Worm (Caenorhabditis elegans) whole organism, L2 larva: ENCODE results near the gene T22C8.1.

Source experiments
- C34F6.9 ChIP-seq: fragments of 150-350 bp; optimal IDR thresholded peaks from 2 replicates; lab custom pipeline; 2014; ENCODE audit warnings: missing biosample characterization, missing genetic modification characterization
- R02D3.7 ChIP-seq: fragments of 150-350 bp; optimal IDR thresholded peaks from 2 replicates; lab custom pipeline; 2014; ENCODE audit warnings: missing biosample characterization, missing genetic modification characterization
- Y55F3AM.14 ChIP-seq: fragments of 200-800 bp; sonication (Bioruptor generic); optimal IDR thresholded peaks from 2 replicates; lab custom pipeline; 2018; ENCODE audit warnings: mild to moderate bottlenecking, missing genetic modification characterization, missing compliant biosample characterization
- alr-1 ChIP-seq: fragments of 150-350 bp; optimal IDR thresholded peaks from 2 replicates; lab custom pipeline; 2014; ENCODE audit warnings: missing biosample characterization, missing genetic modification characterization
- ama-1 ChIP-seq: fragments of 150-350 bp; optimal IDR thresholded peaks from 2 replicates; lab custom pipeline; 2018; ENCODE audit warnings: inconsistent platforms
- blmp-1 ChIP-seq: sonication (generic microtip); optimal IDR thresholded peaks from 2 replicates; lab custom pipeline; 2017; ENCODE audit warnings: missing genetic modification characterization, mild to moderate bottlenecking, missing compliant biosample characterization, antibody characterized with exemption, moderate library complexity; ENCODE audit not compliant: insufficient read depth
- ceh-16 ChIP-seq: fragments of 150-350 bp; optimal IDR thresholded peaks from 2 replicates; lab custom pipeline; 2014; ENCODE audit warnings: missing biosample characterization, missing genetic modification characterization
- ceh-82 ChIP-seq: fragments of 150-350 bp; optimal IDR thresholded peaks from 2 replicates; lab custom pipeline; 2014; ENCODE audit warnings: missing biosample characterization, missing genetic modification characterization
- crh-2 ChIP-seq: sonication (generic microtip); optimal IDR thresholded peaks from 2 replicates; lab custom pipeline; 2017; ENCODE audit warnings: missing biosample characterization, missing genetic modification characterization
- elt-3 ChIP-seq: sonication (generic microtip); optimal IDR thresholded peaks from 2 replicates; lab custom pipeline; 2017; ENCODE audit warnings: missing biosample characterization, missing genetic modification characterization
- fos-1 ChIP-seq: fragments of 150-350 bp; optimal IDR thresholded peaks from 2 replicates; lab custom pipeline; 2014; ENCODE audit warnings: missing biosample characterization, missing genetic modification characterization
- gmeb-1 ChIP-seq: fragments of 150-350 bp; optimal IDR thresholded peaks from 2 replicates; lab custom pipeline; 2014; ENCODE audit warnings: missing biosample characterization, missing genetic modification characterization
- lin-11 ChIP-seq: fragments of 150-350 bp; sonication (generic microtip); optimal IDR thresholded peaks from 2 replicates; lab custom pipeline; 2014; ENCODE audit warnings: missing biosample characterization, missing genetic modification characterization, inconsistent platforms, mixed read lengths
- lin-39 ChIP-seq: fragments of 150-350 bp; optimal IDR thresholded peaks from 2 replicates; lab custom pipeline; 2014; ENCODE audit warnings: missing biosample characterization, missing genetic modification reagents, missing genetic modification characterization
- mab-5 ChIP-seq: fragments of 150-350 bp; optimal IDR thresholded peaks from 2 replicates; lab custom pipeline; 2014; ENCODE audit warnings: missing biosample characterization, missing genetic modification characterization
- mbf-1 ChIP-seq: sonication (generic microtip); optimal IDR thresholded peaks from 2 replicates; lab custom pipeline; 2017; ENCODE audit warnings: missing biosample characterization, missing genetic modification characterization
- nhr-10 ChIP-seq: sonication (generic microtip); optimal IDR thresholded peaks from 2 replicates; lab custom pipeline; 2017; ENCODE audit warnings: missing biosample characterization, missing genetic modification characterization
- nhr-11 ChIP-seq: fragments of 150-350 bp; optimal IDR thresholded peaks from 2 replicates; lab custom pipeline; 2014; ENCODE audit warnings: missing biosample characterization, missing genetic modification characterization
- nhr-12 ChIP-seq: fragments of 150-350 bp; optimal IDR thresholded peaks from 2 replicates; lab custom pipeline; 2014; ENCODE audit warnings: missing biosample characterization, missing genetic modification characterization
- nhr-23 ChIP-seq: fragments of 150-350 bp; optimal IDR thresholded peaks from 2 replicates; lab custom pipeline; 2014; ENCODE audit warnings: missing biosample characterization, missing genetic modification reagents, missing genetic modification characterization
- nhr-6 ChIP-seq: fragments of 150-350 bp; optimal IDR thresholded peaks from 2 replicates; lab custom pipeline; 2014; ENCODE audit warnings: missing biosample characterization, missing genetic modification characterization
- nhr-77 ChIP-seq: fragments of 150-350 bp; optimal IDR thresholded peaks from 2 replicates; lab custom pipeline; 2014; ENCODE audit warnings: missing biosample characterization, missing genetic modification characterization
- peb-1 ChIP-seq: fragments of 150-350 bp; optimal IDR thresholded peaks from 2 replicates; lab custom pipeline; 2014; ENCODE audit warnings: missing biosample characterization, missing genetic modification characterization
- sem-4 ChIP-seq: fragments of 150-350 bp; optimal IDR thresholded peaks from 2 replicates; lab custom pipeline; 2014; ENCODE audit warnings: missing biosample characterization, missing genetic modification reagents, missing genetic modification characterization
- skn-1 ChIP-seq: sonication (generic microtip); optimal IDR thresholded peaks from 2 replicates; lab custom pipeline; 2017; ENCODE audit warnings: missing biosample characterization, missing genetic modification characterization
- sma-9 ChIP-seq, 2 experiments: fragments of 150-350 bp in 1 of 2; sonication (generic microtip) in 1 of 2; optimal IDR thresholded peaks; 2 replicates each; lab custom pipeline; 2014 to 2016; ENCODE audit warnings: missing genetic modification characterization in 2 of 2, mild to moderate bottlenecking in 1 of 2, missing biosample characterization in 1 of 2, missing compliant biosample characterization in 1 of 2, missing genetic modification reagents in 1 of 2, moderate library complexity in 1 of 2
- snpc-4 ChIP-seq: fragments of 150-350 bp; optimal IDR thresholded peaks from 2 replicates; lab custom pipeline; 2014; ENCODE audit warnings: missing biosample characterization, missing genetic modification characterization
- unc-39 ChIP-seq: fragments of 150-350 bp; optimal IDR thresholded peaks from 2 replicates; lab custom pipeline; 2014; ENCODE audit warnings: missing biosample characterization, missing genetic modification characterization
- unc-62 ChIP-seq: fragments of 150-350 bp; optimal IDR thresholded peaks from 2 replicates; lab custom pipeline; 2014; ENCODE audit warnings: missing biosample characterization, missing genetic modification reagents, missing genetic modification characterization
- zag-1 ChIP-seq: fragments of 150-350 bp; optimal IDR thresholded peaks from 2 replicates; lab custom pipeline; 2014; ENCODE audit warnings: missing biosample characterization, missing genetic modification characterization
- ztf-1 ChIP-seq: fragments of 200-800 bp; sonication (Bioruptor generic); conservative IDR thresholded peaks from 2 replicates; pipeline ENCODE4 v1.3.6; 2022; ENCODE audit warnings: missing genetic modification characterization, missing compliant biosample characterization
- ztf-11 ChIP-seq: sonication (generic microtip); optimal IDR thresholded peaks from 2 replicates; lab custom pipeline; 2017; ENCODE audit warnings: missing biosample characterization, missing genetic modification characterization
- ztf-4 ChIP-seq: fragments of 150-350 bp; optimal IDR thresholded peaks from 2 replicates; lab custom pipeline; 2014; ENCODE audit warnings: missing biosample characterization, missing genetic modification characterization

T22C8.1 gene

DNA sequence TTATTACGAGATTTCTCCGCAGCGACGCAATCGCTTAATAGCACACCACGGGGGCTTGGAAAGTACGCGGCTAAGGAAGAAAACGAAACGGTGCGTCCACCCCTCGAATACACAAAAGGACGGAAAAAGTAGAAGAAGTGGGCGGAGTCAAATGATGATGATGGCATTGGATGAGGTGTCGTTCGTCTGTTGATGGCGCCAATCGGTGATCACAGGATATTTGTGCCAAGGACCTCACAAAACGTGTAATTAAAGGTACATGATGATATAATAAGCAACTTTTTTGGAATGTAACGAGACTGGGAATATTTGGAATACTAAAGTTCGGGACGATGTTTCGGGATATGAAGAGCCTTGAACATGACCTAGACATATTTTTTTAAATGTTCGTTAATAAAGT lies 21.8 kb downstream of the T22C8.1 start, which contains the start of gene cutl-12:
Gene cutl-12 (minus strand): TSS at position 101 of the 400 bp plus-strand sequence.
- TF ChIP-seq nhr-11 (tag; lab: Kevin White, UChicago) (no peak), skn-1 (tag; lab: Kevin White, UChicago) (no peak), nhr-12 (no peak), mab-5 (tag; lab: Kevin White, UChicago) (no peak)

DNA sequence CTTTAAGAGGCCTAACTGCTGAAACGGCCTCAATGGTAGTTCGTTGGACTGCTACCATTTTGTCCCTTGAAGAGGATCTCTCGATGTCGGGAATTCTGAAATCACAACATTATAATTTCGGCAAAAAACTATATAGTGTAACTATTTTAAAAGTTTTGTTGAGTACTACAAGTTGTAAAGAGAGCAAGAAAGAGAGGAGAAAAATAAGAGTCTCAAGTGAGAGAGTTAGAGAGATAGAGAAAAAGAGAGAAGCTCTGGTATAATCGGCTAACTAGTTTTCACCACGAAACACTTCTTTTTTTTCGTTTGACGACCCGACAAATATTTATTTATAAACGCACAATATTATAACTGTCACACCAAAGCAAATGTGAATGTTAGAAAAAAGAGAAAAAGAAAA lies 25.0 kb downstream of the T22C8.1 start, which contains the start of gene vab-9:
Gene vab-9 (minus strand): TSS at position 101 of the 400 bp plus-strand sequence.
- TF ChIP-seq unc-62 (no peak), sma-9 (GFP tag; optimal IDR thresholded peaks at IDR 0.05; lab: Kevin White, UChicago) (no peak), sma-9 (tag; optimal IDR thresholded peaks at IDR 0.05; lab: Kevin White, UChicago) (no peak), lin-11 (no peak), ztf-4 (no peak), ztf-11 (no peak), Y55F3AM.14 (GFP tag; lab: Kevin White, UChicago) (no peak), nhr-77 (tag; lab: Kevin White, UChicago) (no peak), gmeb-1 (tag; lab: Kevin White, UChicago) (no peak), zag-1 (tag; lab: Kevin White, UChicago) (no peak), ama-1 (no peak), nhr-11 (tag; lab: Kevin White, UChicago) (no peak), ceh-16 (tag; lab: Kevin White, UChicago) (no peak), skn-1 (tag; lab: Kevin White, UChicago) (no peak), unc-39 (tag; lab: Kevin White, UChicago) (no peak), nhr-23 (tag; lab: Kevin White, UChicago) (no peak)

ce11 chrII:8639553-8639952 lies 27.0 kb downstream of the T22C8.1 start:
- TF ChIP-seq sem-4, result no peak
- no peak for TF ChIP-seq ceh-16 (tag; lab: Kevin White, UChicago)
- TF ChIP-seq fos-1, result no peak
- no peak for TF ChIP-seq snpc-4 (tag; lab: Kevin White, UChicago)
- TF ChIP-seq ama-1, result no peak
- no peak for TF ChIP-seq R02D3.7 (tag; lab: Kevin White, UChicago)
- no peak for TF ChIP-seq lin-11
- no peak for TF ChIP-seq ztf-1 (GFP tag; lab: Robert Waterston, UW)
- TF ChIP-seq nhr-6 (tag; lab: Kevin White, UChicago), result no peak
- no peak for TF ChIP-seq peb-1 (tag; lab: Kevin White, UChicago)
- no peak for TF ChIP-seq unc-39 (tag; lab: Kevin White, UChicago)
- TF ChIP-seq alr-1 (tag; lab: Kevin White, UChicago), result no peak
- TF ChIP-seq blmp-1, result no peak

DNA sequence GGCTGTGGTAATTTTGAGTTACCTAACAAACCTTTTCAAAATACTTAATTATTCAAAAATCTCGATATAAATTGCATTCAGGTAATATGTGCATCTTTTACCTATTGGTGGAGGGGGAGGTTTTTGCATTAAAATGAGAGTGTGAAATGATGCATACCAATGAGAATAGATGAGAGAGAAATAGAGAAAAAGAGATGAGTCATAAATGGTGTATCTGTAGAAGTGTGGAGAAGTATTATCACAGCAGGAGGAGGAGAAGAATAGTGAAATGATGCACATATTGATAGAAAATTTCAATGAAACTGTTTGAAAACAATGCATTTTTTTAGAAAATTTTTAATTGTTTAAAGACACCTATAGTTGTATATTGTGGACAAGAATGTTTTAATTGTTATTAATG lies 27.9 kb downstream of the T22C8.1 start:
- TF ChIP-seq nhr-10, result no peak
- peak; percentile 84 for TF ChIP-seq fos-1
- no peak for TF ChIP-seq nhr-6 (tag; lab: Kevin White, UChicago)
- no peak for TF ChIP-seq elt-3 (tag; lab: Kevin White, UChicago)
- peak; percentile 5 for TF ChIP-seq C34F6.9 (tag; lab: Kevin White, UChicago)
- TF ChIP-seq nhr-11 (tag; lab: Kevin White, UChicago), result no peak
- peak; percentile 24 for TF ChIP-seq crh-2 (tag; lab: Kevin White, UChicago)
- TF ChIP-seq R02D3.7 (tag; lab: Kevin White, UChicago), result no peak

DNA sequence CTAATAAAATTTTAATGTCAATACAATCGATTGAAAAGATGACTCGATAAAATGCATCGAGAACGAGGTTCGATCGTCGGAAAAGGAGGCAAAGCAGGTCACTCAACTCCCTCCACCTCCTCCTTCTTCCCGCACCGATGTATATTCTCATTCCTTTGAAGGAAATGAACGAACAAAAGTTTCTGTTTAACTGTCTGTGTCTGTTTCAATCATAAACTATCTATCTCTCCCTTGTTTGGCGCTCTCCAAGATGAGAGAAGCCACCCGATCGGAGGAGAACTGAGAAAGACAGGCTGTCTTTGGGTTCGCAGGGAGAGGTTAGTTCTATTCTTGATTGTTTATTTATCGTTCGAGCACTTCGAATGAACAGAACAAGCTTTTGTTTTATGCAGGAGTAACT lies 28.6 kb downstream of the T22C8.1 start, which contains the start of gene D2085.7:
Gene D2085.7 (plus strand): TSS at position 251 of the 400 bp plus-strand sequence.
- peak; percentile 63 for TF ChIP-seq fos-1
- no peak for TF ChIP-seq nhr-23 (tag; lab: Kevin White, UChicago)
- TF ChIP-seq nhr-77 (tag; lab: Kevin White, UChicago), result no peak
- TF ChIP-seq, all 48 proteins: peak for 1

DNA sequence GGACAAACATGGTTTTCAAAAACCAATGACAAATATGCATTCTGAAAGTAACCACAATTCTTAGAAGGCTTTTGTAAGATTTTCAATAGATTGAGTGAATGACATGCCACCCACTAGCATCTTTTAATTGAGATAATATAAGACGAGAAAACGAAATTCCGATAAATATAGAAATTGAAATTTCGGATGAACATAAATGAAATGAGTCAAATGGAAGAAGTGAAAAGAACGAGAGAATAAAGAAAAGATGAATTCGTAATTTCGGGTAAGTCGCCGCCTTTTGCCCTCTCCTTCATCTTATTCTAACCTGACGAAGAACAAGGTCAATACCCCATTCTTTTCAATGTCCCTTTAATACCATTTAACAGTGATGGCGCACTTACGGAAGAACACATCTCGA lies 29.8 kb downstream of the T22C8.1 start:
- TF ChIP-seq nhr-12, result no peak
- no peak for TF ChIP-seq R02D3.7 (tag; lab: Kevin White, UChicago)
- TF ChIP-seq mab-5 (tag; lab: Kevin White, UChicago), result no peak
- no peak for TF ChIP-seq nhr-77 (tag; lab: Kevin White, UChicago)
- no peak for TF ChIP-seq ceh-82
- TF ChIP-seq lin-39 (tag; lab: Kevin White, UChicago), result no peak
- no peak for TF ChIP-seq sem-4
- no peak for TF ChIP-seq unc-62
- no peak for TF ChIP-seq ztf-4
- TF ChIP-seq gmeb-1 (tag; lab: Kevin White, UChicago), result no peak
- no peak for TF ChIP-seq zag-1 (tag; lab: Kevin White, UChicago)
- no peak for TF ChIP-seq mbf-1 (tag; lab: Kevin White, UChicago)
- no peak for TF ChIP-seq C34F6.9 (tag; lab: Kevin White, UChicago)
- TF ChIP-seq Y55F3AM.14 (GFP tag; lab: Kevin White, UChicago), result no peak
- no peak for TF ChIP-seq nhr-23 (tag; lab: Kevin White, UChicago)
- no peak for TF ChIP-seq skn-1 (tag; lab: Kevin White, UChicago)
- TF ChIP-seq, all 48 proteins: peak for 0
